1 fruit fly cellular context compared by ENCODE assay signal in genomic region chr3R:21584296-21584936, dm6.
TF ChIP-seq lines count a peak whose summit lies in the region.

No protein-coding gene starts in this region.

TF ChIP-seq in whole organism, embryonic, 481 proteins besides CTCF, POLR2A, EP300 and RAD21 (continued from another document and continues in another):
- no peak for TF ChIP-seq CG14965 (GFP tag; optimal IDR thresholded peaks at IDR 0.05; lab: Kevin White, UChicago; ENCODE audit: borderline replicate concordance)
- TF ChIP-seq danr (GFP tag; IDR thresholded peaks at IDR 0.05; lab: Robert Waterston, UW), result no peak
- no peak for TF ChIP-seq MESR4 (GFP tag; optimal IDR thresholded peaks at IDR 0.05; lab: Kevin White, UChicago)
- peak; percentile 68; the same call in 1 of the 3 replicates for TF ChIP-seq CG6175 (GFP tag; IDR thresholded peaks at IDR 0.05; lab: Robert Waterston, UW)
- TF ChIP-seq gsb (GFP tag; IDR thresholded peaks at IDR 0.05; lab: Robert Waterston, UW), result 0 out of 2 replicates have a peak, but pooled peaks have one; percentile 12
- no peak for TF ChIP-seq H2.0 (GFP tag; IDR thresholded peaks at IDR 0.05; lab: Robert Waterston, UW)
- peak; percentile 77 for TF ChIP-seq crol (GFP tag; IDR thresholded peaks at IDR 0.05; lab: Robert Waterston, UW)
- TF ChIP-seq gcm (GFP tag; optimal IDR thresholded peaks at IDR 0.05; lab: Kevin White, UChicago), result no peak
- no peak for TF ChIP-seq jumu (GFP tag; optimal IDR thresholded peaks at IDR 0.05; lab: Kevin White, UChicago)
- TF ChIP-seq CG11696 (GFP tag; IDR thresholded peaks at IDR 0.05; lab: Robert Waterston, UW), result no peak
- TF ChIP-seq CG7271 (tag; optimal IDR thresholded peaks at IDR 0.05; lab: Kevin White, UChicago), result no peak
- TF ChIP-seq dati (GFP tag; IDR thresholded peaks at IDR 0.05; lab: Robert Waterston, UW), result no peak
- no peak for TF ChIP-seq sisA (GFP tag; IDR thresholded peaks at IDR 0.05; lab: Robert Waterston, UW)
- peak; percentile 81 for TF ChIP-seq GATAe (GFP tag; conservative IDR thresholded peaks at IDR 0.05; lab: Robert Waterston, UW)
- TF ChIP-seq hb (GFP tag; IDR thresholded peaks at IDR 0.05; lab: Robert Waterston, UW; ENCODE audit: partially characterized antibody), result no peak
- no peak for TF ChIP-seq Atf3 (GFP tag; optimal IDR thresholded peaks at IDR 0.05; lab: Kevin White, UChicago)
- TF ChIP-seq Tbp (GFP tag; optimal IDR thresholded peaks at IDR 0.05; lab: Kevin White, UChicago), result no peak
- no peak for TF ChIP-seq CG18619 (GFP tag; optimal IDR thresholded peaks at IDR 0.05; lab: Kevin White, UChicago)
- no peak for TF ChIP-seq cg (GFP tag; optimal IDR thresholded peaks at IDR 0.05; lab: Kevin White, UChicago)
- no peak for TF ChIP-seq sens (GFP tag; lab: Kevin White, UChicago)
- TF ChIP-seq CG2129 (GFP tag; IDR thresholded peaks at IDR 0.05; lab: Robert Waterston, UW; ENCODE audit: partially characterized antibody), result no peak
- TF ChIP-seq lbe (GFP tag; optimal IDR thresholded peaks at IDR 0.05; lab: Kevin White, UChicago), result no peak
- TF ChIP-seq CG7987 (GFP tag; optimal IDR thresholded peaks at IDR 0.05; lab: Kevin White, UChicago), result no peak
- no peak for TF ChIP-seq CG13775 (GFP tag; optimal IDR thresholded peaks at IDR 0.05; lab: Kevin White, UChicago)
- TF ChIP-seq ato (GFP tag; IDR thresholded peaks at IDR 0.05; lab: Robert Waterston, UW; ENCODE audit: partially characterized antibody), result no peak
- TF ChIP-seq fu2 (GFP tag; optimal IDR thresholded peaks at IDR 0.05; lab: Kevin White, UChicago), result no peak
- peak; percentile 6 for TF ChIP-seq CG4328 (GFP tag; optimal IDR thresholded peaks at IDR 0.05; lab: Kevin White, UChicago)
- no peak for TF ChIP-seq CG1792 (GFP tag; optimal IDR thresholded peaks at IDR 0.05; lab: Kevin White, UChicago)
- no peak for TF ChIP-seq CG12155 (GFP tag; optimal IDR thresholded peaks at IDR 0.05; lab: Kevin White, UChicago)
- TF ChIP-seq CG31365 (tag; optimal IDR thresholded peaks at IDR 0.05; lab: Kevin White, UChicago), result no peak
- TF ChIP-seq CG3065 (GFP tag; optimal IDR thresholded peaks at IDR 0.05; lab: Kevin White, UChicago), result no peak
- no peak for TF ChIP-seq maf-S (GFP tag; optimal IDR thresholded peaks at IDR 0.05; lab: Kevin White, UChicago)
- TF ChIP-seq Med (GFP tag; lab: Kevin White, UChicago), result peak; percentile 75
- TF ChIP-seq CG3838 (GFP tag; optimal IDR thresholded peaks at IDR 0.05; lab: Kevin White, UChicago), result no peak
- TF ChIP-seq CG6813 (GFP tag; optimal IDR thresholded peaks at IDR 0.05; lab: Kevin White, UChicago), result peak; percentile 18
- TF ChIP-seq Sry-β (GFP tag; optimal IDR thresholded peaks at IDR 0.05; lab: Kevin White, UChicago), result no peak
- TF ChIP-seq nerfin-1 (tag; optimal IDR thresholded peaks at IDR 0.05; lab: Kevin White, UChicago), result no peak
- 0 out of 3 replicates have a peak, but pooled peaks have one; percentile 42 for TF ChIP-seq Dbx (GFP tag; IDR thresholded peaks at IDR 0.05; lab: Robert Waterston, UW)
- no peak for TF ChIP-seq Xbp1 (GFP tag; optimal IDR thresholded peaks at IDR 0.05; lab: Kevin White, UChicago)
- TF ChIP-seq CG13894 (tag; optimal IDR thresholded peaks at IDR 0.05; lab: Kevin White, UChicago), result no peak
- TF ChIP-seq her (GFP tag; optimal IDR thresholded peaks at IDR 0.05; lab: Kevin White, UChicago), result no peak
- TF ChIP-seq YL-1 (GFP tag; optimal IDR thresholded peaks at IDR 0.05; lab: Kevin White, UChicago), result no peak
- no peak for TF ChIP-seq Mes4 (GFP tag; optimal IDR thresholded peaks at IDR 0.05; lab: Kevin White, UChicago)
- peak; percentile 79 for TF ChIP-seq Hey (tag; optimal IDR thresholded peaks at IDR 0.05; lab: Kevin White, UChicago)
- TF ChIP-seq CG15269 (tag; optimal IDR thresholded peaks at IDR 0.05; lab: Kevin White, UChicago), result peak; percentile 18
- TF ChIP-seq Gug (GFP tag; IDR thresholded peaks at IDR 0.05; lab: Robert Waterston, UW), result no peak
- peak; percentile 72 for TF ChIP-seq CG34376 (GFP tag; optimal IDR thresholded peaks at IDR 0.05; lab: Kevin White, UChicago)
- no peak for TF ChIP-seq CG17829 (tag; optimal IDR thresholded peaks at IDR 0.05; lab: Kevin White, UChicago)
- peak; percentile 26; the same call in 1 of the 3 replicates for TF ChIP-seq CG34422 (GFP tag; IDR thresholded peaks at IDR 0.05; lab: Robert Waterston, UW)
- no peak for TF ChIP-seq Nf-YB (GFP tag; optimal IDR thresholded peaks at IDR 0.05; lab: Kevin White, UChicago)
- no peak for TF ChIP-seq CG15011 (GFP tag; optimal IDR thresholded peaks at IDR 0.05; lab: Kevin White, UChicago)
- no peak for TF ChIP-seq CG43689 (GFP tag; IDR thresholded peaks at IDR 0.05; lab: Robert Waterston, UW)
- no peak for TF ChIP-seq Oaz (GFP tag; IDR thresholded peaks at IDR 0.05; lab: Robert Waterston, UW)
- peak; percentile 67 for TF ChIP-seq exex (tag; optimal IDR thresholded peaks at IDR 0.05; lab: Kevin White, UChicago)
- peak; percentile 25 for TF ChIP-seq caup (GFP tag; optimal IDR thresholded peaks at IDR 0.05; lab: Kevin White, UChicago; ENCODE audit: severe bottlenecking)
- TF ChIP-seq NC2β (GFP tag; optimal IDR thresholded peaks at IDR 0.05; lab: Kevin White, UChicago), result no peak
- 0 out of 3 replicates have a peak, but pooled peaks have one; percentile 38 for TF ChIP-seq CG11456 (GFP tag; IDR thresholded peaks at IDR 0.05; lab: Robert Waterston, UW)
- TF ChIP-seq CG17612 (GFP tag; IDR thresholded peaks at IDR 0.05; lab: Robert Waterston, UW), result no peak
- TF ChIP-seq CG17385 (GFP tag; optimal IDR thresholded peaks at IDR 0.05; lab: Kevin White, UChicago), result no peak
- TF ChIP-seq slbo (GFP tag; IDR thresholded peaks at IDR 0.05; lab: Robert Waterston, UW), result 0 out of 2 replicates have a peak, but pooled peaks have one; percentile 29
- no peak for TF ChIP-seq wek (GFP tag; optimal IDR thresholded peaks at IDR 0.05; lab: Kevin White, UChicago)
- no peak for TF ChIP-seq CG9876 (GFP tag; optimal IDR thresholded peaks at IDR 0.05; lab: Kevin White, UChicago)
- TF ChIP-seq wdn (GFP tag; IDR thresholded peaks at IDR 0.05; lab: Robert Waterston, UW), result 0 out of 2 replicates have a peak, but pooled peaks have one; percentile 27
- peak; percentile 51 for TF ChIP-seq CG18599 (GFP tag; optimal IDR thresholded peaks at IDR 0.05; lab: Kevin White, UChicago)
- peak; percentile 18; the same call in 1 of the 2 replicates for TF ChIP-seq E2f2 (GFP tag; IDR thresholded peaks at IDR 0.05; lab: Robert Waterston, UW)
- TF ChIP-seq pho (GFP tag; optimal IDR thresholded peaks at IDR 0.05; lab: Kevin White, UChicago), result no peak
- no peak for TF ChIP-seq vvl (GFP tag; IDR thresholded peaks at IDR 0.05; lab: Robert Waterston, UW)
- no peak for TF ChIP-seq CkIIα-i1 (GFP tag; IDR thresholded peaks at IDR 0.05; lab: Robert Waterston, UW)
- no peak for TF ChIP-seq ATbp (GFP tag; optimal IDR thresholded peaks at IDR 0.05; lab: Kevin White, UChicago)
- no peak for TF ChIP-seq HLH3B (GFP tag; IDR thresholded peaks at IDR 0.05; lab: Robert Waterston, UW)
- peak; percentile 8; the same call in 1 of the 2 replicates for TF ChIP-seq CG31224 (GFP tag; IDR thresholded peaks at IDR 0.05; lab: Robert Waterston, UW)
- peak; percentile 92 for TF ChIP-seq sug (tag; optimal IDR thresholded peaks at IDR 0.05; lab: Kevin White, UChicago)
- no peak for TF ChIP-seq br (optimal IDR thresholded peaks at IDR 0.05; lab: Kevin White, UChicago)
- no peak for TF ChIP-seq CG14710 (tag; optimal IDR thresholded peaks at IDR 0.05; lab: Kevin White, UChicago)
- TF ChIP-seq tap (tag; optimal IDR thresholded peaks at IDR 0.05; lab: Kevin White, UChicago), result no peak
- TF ChIP-seq CG9609 (GFP tag; optimal IDR thresholded peaks at IDR 0.05; lab: Kevin White, UChicago), result no peak
- TF ChIP-seq twi (tag; optimal IDR thresholded peaks at IDR 0.05; lab: Kevin White, UChicago), result no peak
- TF ChIP-seq CG16813 (GFP tag; IDR thresholded peaks at IDR 0.05; lab: Robert Waterston, UW; ENCODE audit: partially characterized antibody), result 0 out of 3 replicates have a peak, but pooled peaks have one; percentile 7
- TF ChIP-seq CG10543 (GFP tag; optimal IDR thresholded peaks at IDR 0.05; lab: Kevin White, UChicago), result peak; percentile 84
- TF ChIP-seq Max (GFP tag; optimal IDR thresholded peaks at IDR 0.05; lab: Kevin White, UChicago), result no peak
- no peak for TF ChIP-seq CG12744 (GFP tag; optimal IDR thresholded peaks at IDR 0.05; lab: Kevin White, UChicago)
- peak; percentile 20; the same call in 1 of the 2 replicates for TF ChIP-seq Atf6 (GFP tag; IDR thresholded peaks at IDR 0.05; lab: Robert Waterston, UW)
- no peak for TF ChIP-seq CG15601 (tag; optimal IDR thresholded peaks at IDR 0.05; lab: Kevin White, UChicago)
- no peak for TF ChIP-seq Dek (tag; optimal IDR thresholded peaks at IDR 0.05; lab: Kevin White, UChicago)
- TF ChIP-seq ash1 (GFP tag; optimal IDR thresholded peaks at IDR 0.05; lab: Kevin White, UChicago), result no peak
- TF ChIP-seq Sry-δ (GFP tag; optimal IDR thresholded peaks at IDR 0.05; lab: Kevin White, UChicago), result no peak
- no peak for TF ChIP-seq CG8089 (GFP tag; optimal IDR thresholded peaks at IDR 0.05; lab: Kevin White, UChicago)
- TF ChIP-seq CG10959 (GFP tag; IDR thresholded peaks at IDR 0.05; lab: Robert Waterston, UW), result no peak
- no peak for TF ChIP-seq CG18764 (GFP tag; optimal IDR thresholded peaks at IDR 0.05; lab: Kevin White, UChicago)
- TF ChIP-seq CG4360 (GFP tag; IDR thresholded peaks at IDR 0.05; lab: Robert Waterston, UW), result no peak
- TF ChIP-seq CG7786 (GFP tag; optimal IDR thresholded peaks at IDR 0.05; lab: Kevin White, UChicago), result no peak
- TF ChIP-seq corto (GFP tag; optimal IDR thresholded peaks at IDR 0.05; lab: Kevin White, UChicago), result no peak
- TF ChIP-seq luna (GFP tag; optimal IDR thresholded peaks at IDR 0.05; lab: Kevin White, UChicago), result no peak
- TF ChIP-seq HHEX (GFP tag; optimal IDR thresholded peaks at IDR 0.05; lab: Kevin White, UChicago), result peak; percentile 15
- no peak for TF ChIP-seq CG42726 (GFP tag; IDR thresholded peaks at IDR 0.05; lab: Robert Waterston, UW; ENCODE audit: partially characterized antibody)
- TF ChIP-seq CG32767 (GFP tag; IDR thresholded peaks at IDR 0.05; lab: Robert Waterston, UW), result no peak
- no peak for TF ChIP-seq HmgD (GFP tag; optimal IDR thresholded peaks at IDR 0.05; lab: Kevin White, UChicago)
- TF ChIP-seq Dll (GFP tag; IDR thresholded peaks at IDR 0.05; lab: Robert Waterston, UW; ENCODE audit: partially characterized antibody), result no peak
- TF ChIP-seq bigmax (GFP tag; optimal IDR thresholded peaks at IDR 0.05; lab: Kevin White, UChicago), result no peak
- no peak for TF ChIP-seq Dip2 (GFP tag; IDR thresholded peaks at IDR 0.05; lab: Robert Waterston, UW)
- TF ChIP-seq CG12659 (GFP tag; optimal IDR thresholded peaks at IDR 0.05; lab: Kevin White, UChicago), result no peak
- no peak for TF ChIP-seq CG3407 (GFP tag; optimal IDR thresholded peaks at IDR 0.05; lab: Kevin White, UChicago)
- TF ChIP-seq CG14860 (GFP tag; IDR thresholded peaks at IDR 0.05; lab: Robert Waterston, UW; ENCODE audit: partially characterized antibody), result no peak
- no peak; the same call in 1 of the 2 replicates for TF ChIP-seq Bgb (GFP tag; IDR thresholded peaks at IDR 0.05; lab: Robert Waterston, UW; ENCODE audit: partially characterized antibody)
- TF ChIP-seq CG11398 (GFP tag; optimal IDR thresholded peaks at IDR 0.05; lab: Kevin White, UChicago), result no peak
- TF ChIP-seq CG11695 (GFP tag; IDR thresholded peaks at IDR 0.05; lab: Robert Waterston, UW), result no peak
- no peak for TF ChIP-seq CG12219 (GFP tag; optimal IDR thresholded peaks at IDR 0.05; lab: Kevin White, UChicago)
- no peak for TF ChIP-seq CG5953 (GFP tag; IDR thresholded peaks at IDR 0.05; lab: Robert Waterston, UW)
- no peak for TF ChIP-seq pros (GFP tag; optimal IDR thresholded peaks at IDR 0.05; lab: Kevin White, UChicago)
- TF ChIP-seq vnd (GFP tag; IDR thresholded peaks at IDR 0.05; lab: Robert Waterston, UW; ENCODE audit: partially characterized antibody), result no peak
- TF ChIP-seq C15 (GFP tag; IDR thresholded peaks at IDR 0.05; lab: Robert Waterston, UW), result no peak
- no peak for TF ChIP-seq Bdp1 (GFP tag; optimal IDR thresholded peaks at IDR 0.05; lab: Kevin White, UChicago)
- peak; percentile 65 for TF ChIP-seq sd (tag; optimal IDR thresholded peaks at IDR 0.05; lab: Kevin White, UChicago)
- TF ChIP-seq ind (GFP tag; optimal IDR thresholded peaks at IDR 0.05; lab: Kevin White, UChicago), result no peak
- TF ChIP-seq Opbp (GFP tag; IDR thresholded peaks at IDR 0.05; lab: Robert Waterston, UW; ENCODE audit: partially characterized antibody), result no peak
- no peak for TF ChIP-seq CG11247 (GFP tag; IDR thresholded peaks at IDR 0.05; lab: Robert Waterston, UW)
- TF ChIP-seq tgo (GFP tag; IDR thresholded peaks at IDR 0.05; lab: Robert Waterston, UW), result no peak
- TF ChIP-seq CG32532 (GFP tag; IDR thresholded peaks at IDR 0.05; lab: Robert Waterston, UW), result 0 out of 2 replicates have a peak, but pooled peaks have one; percentile 31
- TF ChIP-seq gfzf (GFP tag; optimal IDR thresholded peaks at IDR 0.05; lab: Kevin White, UChicago), result no peak
- TF ChIP-seq eyg (GFP tag; optimal IDR thresholded peaks at IDR 0.05; lab: Kevin White, UChicago), result no peak
- TF ChIP-seq CG4707 (GFP tag; optimal IDR thresholded peaks at IDR 0.05; lab: Kevin White, UChicago), result no peak
- TF ChIP-seq CG1647 (GFP tag; optimal IDR thresholded peaks at IDR 0.05; lab: Kevin White, UChicago), result no peak
- no peak for TF ChIP-seq CG8359 (GFP tag; optimal IDR thresholded peaks at IDR 0.05; lab: Kevin White, UChicago; ENCODE audit: borderline replicate concordance)
- no peak for TF ChIP-seq ken (GFP tag; IDR thresholded peaks at IDR 0.05; lab: Robert Waterston, UW)
- TF ChIP-seq Sox100B (GFP tag; optimal IDR thresholded peaks at IDR 0.05; lab: Kevin White, UChicago), result no peak
- TF ChIP-seq CG2199 (GFP tag; IDR thresholded peaks at IDR 0.05; lab: Robert Waterston, UW), result 0 out of 3 replicates have a peak, but pooled peaks have one; percentile 60
- TF ChIP-seq D19A (tag; optimal IDR thresholded peaks at IDR 0.05; lab: Kevin White, UChicago), result no peak
- no peak for TF ChIP-seq toy (GFP tag; IDR thresholded peaks at IDR 0.05; lab: Robert Waterston, UW)
- TF ChIP-seq cwo (GFP tag; optimal IDR thresholded peaks at IDR 0.05; lab: Kevin White, UChicago), result peak; percentile 94
- TF ChIP-seq Nf-YA (GFP tag; IDR thresholded peaks at IDR 0.05; lab: Robert Waterston, UW), result no peak
- no peak for TF ChIP-seq CG7745 (tag; optimal IDR thresholded peaks at IDR 0.05; lab: Kevin White, UChicago)
- no peak for TF ChIP-seq Sin3A (optimal IDR thresholded peaks at IDR 0.05; lab: Kevin White, UChicago)
- TF ChIP-seq az2 (GFP tag; optimal IDR thresholded peaks at IDR 0.05; lab: Kevin White, UChicago), result no peak
- no peak for TF ChIP-seq sima (GFP tag; optimal IDR thresholded peaks at IDR 0.05; lab: Kevin White, UChicago)
- TF ChIP-seq bcd (GFP tag; optimal IDR thresholded peaks at IDR 0.05; lab: Kevin White, UChicago), result no peak
